Fruit fly (Drosophila melanogaster): Measurements from ENCODE around the gene GABPI.

dm6 chr2L:2993702-2994101 is 36.6 kb upstream of the GABPI start:
- TF ChIP-seq CTCF (optimal IDR thresholded peaks at IDR 0.05) (no peak), CG8478 (optimal IDR thresholded peaks at IDR 0.05) (no peak)
